Fruit fly (Drosophila melanogaster) whole organism: ENCODE data around the gene CG5556.

Source experiments
- CG8478 ChIP-seq: fragments of >200 bp; optimal IDR thresholded peaks from 2 replicates; lab custom pipeline; 2018; ENCODE audit warnings: inconsistent platforms
- EcR ChIP-seq, 2 experiments: fragments of >200 bp; optimal IDR thresholded peaks; 2 replicates each; lab custom pipeline; 2017; ENCODE audit warnings: missing biosample characterization in 2 of 2, missing genetic modification characterization in 2 of 2, missing genetic modification reagents in 2 of 2
- psq ChIP-seq: fragments of >200 bp; optimal IDR thresholded peaks from 2 replicates; lab custom pipeline; 2017

- no peak for TF ChIP-seq psq
- TF ChIP-seq EcR (GFP tag; optimal IDR thresholded peaks at IDR 0.05; lab: Kevin White, UChicago) = no peak
- no peak for TF ChIP-seq CG8478 (lab: Kevin White, UChicago)
Observed at dm6 chr2L:1390271-1390670, 37.6 kb upstream of the CG5556 start.
